Fruit fly (Drosophila melanogaster) whole organism: ENCODE data around the gene Nlp.

Experiments used
- CG8478 ChIP-seq: fragments of >200 bp; optimal IDR thresholded peaks from 2 replicates; lab custom pipeline; 2018; ENCODE audit warnings: inconsistent platforms
- Dll ChIP-seq: fragments of >200 bp; optimal IDR thresholded peaks from 2 replicates; lab custom pipeline; 2017
- EcR ChIP-seq, 2 experiments: fragments of >200 bp; optimal IDR thresholded peaks; 2 replicates each; lab custom pipeline; 2017; ENCODE audit warnings: missing biosample characterization in 2 of 2, missing genetic modification characterization in 2 of 2, missing genetic modification reagents in 2 of 2
- pan ChIP-seq: fragments of >200 bp; optimal IDR thresholded peaks from 2 replicates; lab custom pipeline; 2017
- psq ChIP-seq: fragments of >200 bp; optimal IDR thresholded peaks from 2 replicates; lab custom pipeline; 2017
- usp ChIP-seq: fragments of >200 bp; optimal IDR thresholded peaks from 2 replicates; lab custom pipeline; 2017; ENCODE audit warnings: missing biosample characterization, missing genetic modification characterization, mixed read lengths

Nlp gene

DNA sequence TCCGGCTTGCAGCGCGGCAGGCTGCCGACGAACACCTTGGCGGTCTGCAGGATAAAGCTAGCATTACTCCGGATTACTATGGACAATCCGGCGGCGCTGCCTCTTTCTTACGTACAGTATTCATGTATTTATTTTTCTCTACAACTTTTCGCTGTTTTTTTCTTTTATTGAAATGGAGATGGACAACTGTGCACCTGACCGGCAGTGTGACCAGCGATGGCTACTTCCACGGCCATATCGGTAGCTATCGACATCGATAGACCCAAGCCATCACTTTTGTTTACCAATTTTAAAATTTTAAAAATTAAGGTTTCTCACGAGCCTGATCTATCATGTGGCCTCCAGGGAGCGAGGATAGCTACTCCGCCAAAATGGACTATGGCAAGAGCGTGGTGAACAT lies 9.6 kb upstream of the Nlp start, which contains the start of the genes CG7903 and Sas-6:
CG7903 (minus strand) TSS at position 197 of the 400 bp plus-strand sequence.
Sas-6 (plus strand) TSS at position 323 of the 400 bp plus-strand sequence.
- TF ChIP-seq usp (GFP tag; lab: Kevin White, UChicago) = no peak
- TF ChIP-seq CG8478 (lab: Kevin White, UChicago) = no peak
- no peak for TF ChIP-seq EcR (GFP tag; optimal IDR thresholded peaks at IDR 0.05; lab: Kevin White, UChicago)
- TF ChIP-seq pan (lab: Kevin White, UChicago) = no peak
- TF ChIP-seq Dll (lab: Kevin White, UChicago) = no peak
- TF ChIP-seq psq (lab: Kevin White, UChicago) = no peak

DNA sequence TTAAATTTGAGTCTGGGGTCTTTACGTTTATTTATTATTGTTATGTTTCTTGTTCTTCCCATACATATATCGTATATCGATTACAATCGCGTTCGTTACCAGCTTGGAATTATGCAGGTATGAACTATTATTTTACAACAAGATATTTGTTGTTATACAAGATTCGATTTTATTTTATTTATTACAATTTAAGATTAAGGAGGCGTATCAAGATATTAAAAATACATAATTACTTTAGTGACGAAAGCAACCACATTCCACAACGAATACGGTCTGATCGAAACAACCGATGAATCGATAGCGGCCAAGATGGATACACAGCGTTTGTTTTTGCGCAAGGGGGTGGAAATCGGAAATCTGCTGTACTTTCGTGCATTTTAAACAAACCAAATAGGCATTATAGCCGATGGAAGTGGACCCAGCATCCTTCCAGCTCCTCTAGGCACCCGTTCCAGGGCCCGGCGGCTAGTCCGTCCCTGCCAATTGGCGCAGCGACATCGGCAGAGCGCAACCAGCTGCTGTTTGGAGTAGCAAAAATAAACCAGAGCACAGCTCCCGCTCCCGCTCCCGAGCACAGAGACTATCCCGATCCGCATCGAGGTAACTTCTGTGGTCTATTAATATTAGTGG lies 6.9 kb upstream of the Nlp start, which contains the start of the genes CG15525 and CG11504:
CG15525 (minus strand) TSS at position 70 of the 630 bp plus-strand sequence.
CG11504 (plus strand) TSS at position 294 of the 630 bp plus-strand sequence.
- TF ChIP-seq CG8478 (lab: Kevin White, UChicago) (no peak), psq (lab: Kevin White, UChicago) (no peak), Dll (lab: Kevin White, UChicago) (no peak), EcR (GFP tag; optimal IDR thresholded peaks at IDR 0.05; lab: Kevin White, UChicago) (no peak), pan (lab: Kevin White, UChicago) (no peak), usp (GFP tag; lab: Kevin White, UChicago) (no peak)

DNA sequence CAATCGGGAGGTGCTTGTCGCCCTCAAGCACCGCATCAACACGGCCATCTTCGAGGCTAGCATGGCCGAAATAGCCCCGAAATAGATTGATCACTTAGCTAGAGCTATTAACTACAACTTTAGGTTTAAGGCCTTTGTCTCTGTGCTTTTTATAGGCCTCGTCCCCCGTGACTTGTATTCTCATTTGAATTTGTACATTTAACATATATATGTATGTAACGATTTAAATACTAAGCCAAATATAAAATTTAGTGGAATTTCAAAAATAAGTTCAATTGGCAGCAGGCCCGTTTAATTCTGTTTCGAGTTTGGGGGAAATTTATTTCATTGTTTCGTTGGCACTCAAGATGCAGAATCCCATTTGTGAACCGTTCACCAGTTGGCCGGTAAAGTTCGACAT lies 5.1 kb upstream of the Nlp start, which contains the start of gene CG34298:
CG34298 (plus strand) TSS at position 301 of the 400 bp plus-strand sequence.
- no peak for TF ChIP-seq pan (lab: Kevin White, UChicago)
- TF ChIP-seq EcR (GFP tag; optimal IDR thresholded peaks at IDR 0.05; lab: Kevin White, UChicago) = no peak
- no peak for TF ChIP-seq Dll (lab: Kevin White, UChicago)
- TF ChIP-seq CG8478 (lab: Kevin White, UChicago) = no peak
- TF ChIP-seq usp (GFP tag; lab: Kevin White, UChicago) = no peak
- TF ChIP-seq psq (lab: Kevin White, UChicago) = no peak

DNA sequence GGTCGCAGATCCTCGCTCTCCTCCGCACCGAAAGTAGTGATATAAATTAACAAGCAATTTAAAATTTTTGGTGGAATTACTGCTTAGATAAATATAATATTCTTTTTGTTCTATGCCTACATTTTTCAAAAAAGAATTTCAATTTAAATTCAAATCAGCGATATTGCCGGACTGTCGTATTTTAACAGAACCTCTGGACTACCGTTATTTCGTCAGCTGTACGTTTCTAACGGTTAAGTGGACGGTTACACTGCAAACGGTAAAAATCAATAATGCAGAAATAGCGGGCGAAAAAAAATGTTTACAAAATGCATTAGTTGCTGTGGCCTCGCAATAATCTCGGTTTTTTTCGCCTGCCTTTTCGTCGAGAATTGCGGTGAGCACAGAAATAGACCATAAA lies 4.3 kb upstream of the Nlp start, which contains the start of gene Tace:
Tace (plus strand) TSS at position 245 of the 400 bp plus-strand sequence.
- TF ChIP-seq usp (GFP tag; lab: Kevin White, UChicago) = no peak
- TF ChIP-seq pan (lab: Kevin White, UChicago) = no peak
- no peak for TF ChIP-seq Dll (lab: Kevin White, UChicago)
- TF ChIP-seq CG8478 (lab: Kevin White, UChicago) = no peak
- TF ChIP-seq EcR (GFP tag; optimal IDR thresholded peaks at IDR 0.05; lab: Kevin White, UChicago) = no peak
- TF ChIP-seq psq (lab: Kevin White, UChicago) = no peak

DNA sequence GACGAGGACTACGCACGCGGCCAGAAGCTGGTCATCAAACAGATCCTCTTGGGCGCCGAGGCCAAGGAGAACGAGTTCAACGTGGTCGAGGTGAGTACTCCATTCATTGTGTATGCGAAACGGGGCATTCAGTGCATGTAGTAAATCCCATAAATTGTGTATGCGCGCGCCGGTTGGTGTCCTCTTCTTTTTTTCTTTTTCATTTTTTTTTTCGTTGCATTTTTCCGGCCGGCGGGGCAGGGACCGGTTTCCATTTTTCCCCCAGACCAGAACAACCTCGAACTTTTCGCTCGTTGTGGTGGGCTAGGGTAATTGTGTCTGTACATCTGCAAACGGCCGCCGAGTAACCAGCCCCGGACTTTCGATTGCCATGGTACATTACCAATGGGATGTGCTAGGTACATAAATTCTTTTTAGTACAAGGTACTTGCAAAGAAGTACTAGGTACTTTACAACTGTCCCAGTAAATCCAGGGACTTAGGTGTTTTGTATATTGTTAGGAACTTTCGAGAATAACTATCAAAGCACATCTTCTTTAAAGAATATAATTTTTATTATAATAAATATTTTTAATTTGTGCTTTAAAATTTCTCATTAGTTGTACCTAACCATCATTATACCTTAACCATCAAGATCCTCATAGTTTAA lies 871 bp downstream of the Nlp start:
- TF ChIP-seq pan (lab: Kevin White, UChicago) (no peak), EcR (GFP tag; optimal IDR thresholded peaks at IDR 0.05; lab: Kevin White, UChicago) (no peak), usp (GFP tag; lab: Kevin White, UChicago) (no peak), psq (lab: Kevin White, UChicago) (no peak), Dll (lab: Kevin White, UChicago) (no peak), CG8478 (lab: Kevin White, UChicago) (no peak)

DNA sequence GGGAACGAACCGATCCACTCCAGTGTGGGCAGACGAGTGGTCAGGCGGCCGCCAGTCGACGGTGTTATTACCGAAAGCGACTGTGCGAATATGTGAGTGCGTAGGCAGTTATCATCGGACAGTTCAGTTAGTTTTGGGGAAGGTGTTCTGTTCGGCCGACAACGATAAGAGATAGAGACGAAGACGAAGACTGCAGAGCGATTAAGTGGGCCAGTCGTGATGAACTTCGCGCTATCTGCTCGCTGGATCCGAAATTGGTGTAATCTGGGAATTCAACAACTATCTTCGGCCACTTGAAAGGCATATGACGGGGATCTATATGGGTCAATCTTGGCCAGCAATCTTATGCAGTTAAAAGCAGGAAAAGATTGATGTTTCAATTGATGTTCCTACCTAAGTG lies 4.6 kb downstream of the Nlp start, which contains the start of gene CG7912:
CG7912 (minus strand) TSS at position 17 of the 400 bp plus-strand sequence.
- TF ChIP-seq psq (lab: Kevin White, UChicago) (no peak), usp (GFP tag; lab: Kevin White, UChicago) (no peak), pan (lab: Kevin White, UChicago) (no peak), EcR (GFP tag; optimal IDR thresholded peaks at IDR 0.05; lab: Kevin White, UChicago) (no peak), CG8478 (lab: Kevin White, UChicago) (no peak), Dll (lab: Kevin White, UChicago) (no peak)

DNA sequence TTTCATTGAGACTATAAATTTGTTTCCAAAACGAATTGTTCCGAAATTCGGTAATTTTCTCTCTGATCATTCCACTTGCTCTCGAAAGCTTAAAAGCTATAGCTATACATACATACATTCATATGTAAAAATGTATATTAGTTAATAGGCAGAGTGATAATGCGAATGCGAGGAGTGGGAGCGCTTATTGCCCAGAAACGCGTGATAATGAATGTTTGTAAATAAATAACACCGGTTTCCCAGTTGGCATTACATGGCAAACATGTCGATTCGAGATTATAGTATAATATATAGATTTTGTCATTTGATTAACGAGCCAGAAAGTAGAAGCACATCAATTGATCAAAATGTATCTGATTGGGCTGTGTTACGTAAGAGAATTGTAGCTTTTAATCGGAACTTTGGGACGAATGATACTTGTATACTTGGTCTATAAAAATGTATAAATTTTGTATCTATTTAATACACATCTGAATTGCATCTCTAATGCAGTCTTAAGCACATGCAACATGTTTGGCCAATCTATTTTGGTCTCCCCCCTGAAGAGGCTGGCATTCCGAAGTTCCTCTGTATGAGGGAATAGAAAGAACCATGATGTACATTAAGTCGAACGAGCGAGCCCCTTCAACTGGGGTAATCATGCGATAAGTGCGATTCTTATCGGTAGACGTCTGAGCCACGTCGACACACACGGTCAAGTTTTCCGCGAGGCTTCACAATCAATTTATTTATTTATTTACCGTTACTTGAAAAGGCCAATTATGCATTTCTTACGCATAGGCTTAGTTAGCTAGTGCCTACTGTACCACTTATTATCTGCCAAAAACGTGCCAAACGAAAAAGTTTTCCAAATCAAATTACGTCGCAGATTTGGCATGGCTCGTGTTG lies 8.3 kb downstream of the Nlp start:
- TF ChIP-seq pan (lab: Kevin White, UChicago) = no peak

DNA sequence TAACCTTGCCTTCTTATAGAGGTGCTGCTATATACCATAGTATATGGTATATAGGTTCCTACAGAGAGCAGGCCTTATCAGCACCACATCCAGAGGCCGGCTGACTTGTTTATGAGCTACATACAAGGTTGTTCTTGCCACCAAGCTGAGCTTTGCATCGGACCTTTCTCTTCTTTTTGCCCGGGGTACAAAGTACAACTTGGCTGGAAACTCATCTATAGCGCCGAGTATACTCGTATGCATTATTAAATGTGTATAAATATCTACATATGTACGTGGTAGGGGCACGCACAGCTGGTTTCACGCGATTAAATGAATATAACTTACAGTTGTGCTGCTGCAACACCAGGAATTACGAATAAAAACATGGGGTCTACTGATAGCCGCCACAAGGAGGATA lies 9.3 kb downstream of the Nlp start:
- TF ChIP-seq usp (GFP tag; lab: Kevin White, UChicago) (no peak), Dll (lab: Kevin White, UChicago) (no peak), pan (lab: Kevin White, UChicago) (no peak), EcR (GFP tag; optimal IDR thresholded peaks at IDR 0.05; lab: Kevin White, UChicago) (no peak), CG8478 (lab: Kevin White, UChicago) (no peak), psq (lab: Kevin White, UChicago) (no peak)

DNA sequence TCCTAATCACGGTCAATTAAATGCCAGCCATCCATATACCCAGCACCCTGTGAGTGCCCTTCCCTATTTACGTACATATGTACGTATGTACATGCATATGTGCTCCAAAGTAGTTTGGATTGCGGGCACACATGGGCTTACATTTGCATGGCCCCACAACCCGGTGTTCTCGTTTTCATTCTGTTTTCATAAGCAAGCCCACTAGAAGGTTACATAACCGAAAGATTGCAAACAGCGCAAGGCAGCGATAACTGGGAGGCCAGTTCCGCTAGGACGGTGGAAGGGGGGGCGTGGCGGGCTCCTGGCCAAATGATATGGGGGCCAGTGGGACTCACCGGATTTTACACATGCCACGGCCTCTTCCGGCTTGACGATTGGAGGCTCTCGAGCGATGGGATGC lies 9.9 kb downstream of the Nlp start:
- TF ChIP-seq Dll (lab: Kevin White, UChicago) = no peak
- TF ChIP-seq pan (lab: Kevin White, UChicago) = no peak
- TF ChIP-seq psq (lab: Kevin White, UChicago) = no peak
- no peak for TF ChIP-seq EcR (GFP tag; optimal IDR thresholded peaks at IDR 0.05; lab: Kevin White, UChicago)
- no peak for TF ChIP-seq CG8478 (lab: Kevin White, UChicago)
- TF ChIP-seq usp (GFP tag; lab: Kevin White, UChicago) = no peak

DNA sequence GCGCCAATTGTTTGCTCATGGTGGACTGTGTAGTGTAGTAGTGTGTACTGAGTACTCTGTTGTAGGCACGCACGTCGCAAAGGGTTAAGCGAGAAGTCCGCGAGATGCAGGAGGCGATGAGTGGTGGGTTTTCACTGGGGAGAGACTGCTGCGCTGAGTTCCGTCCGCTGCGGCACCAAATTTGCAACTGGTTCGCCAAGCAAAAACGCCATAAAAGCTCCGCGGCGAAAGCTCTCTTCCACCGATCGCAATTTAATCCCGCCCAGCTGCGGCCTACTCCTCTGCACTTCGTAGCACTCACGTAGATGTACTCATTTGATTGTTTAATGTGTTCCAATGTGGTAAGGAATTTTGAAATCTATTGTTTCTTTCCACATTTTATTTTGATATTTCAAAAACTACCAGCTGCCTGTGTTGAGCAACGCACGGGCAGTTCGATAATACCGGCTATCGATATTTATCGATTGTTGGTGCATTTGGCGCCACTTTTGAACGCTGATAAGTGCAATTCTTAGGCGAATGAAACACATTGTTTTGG lies 10.5 kb downstream of the Nlp start, which contains the start of gene CG7920:
CG7920 (minus strand) TSS at position 308 of the 538 bp plus-strand sequence.
- TF ChIP-seq CG8478 (lab: Kevin White, UChicago) (no peak), Dll (lab: Kevin White, UChicago) (no peak), EcR (GFP tag; optimal IDR thresholded peaks at IDR 0.05; lab: Kevin White, UChicago) (no peak), psq (lab: Kevin White, UChicago) (no peak), pan (lab: Kevin White, UChicago) (no peak), usp (GFP tag; lab: Kevin White, UChicago) (no peak)
